Worm (Caenorhabditis elegans) whole organism, L1 larva: ENCODE measurements around the gene B0495.9.

ENCODE experiments used
- ama-1 ChIP-seq: fragments of 150-350 bp; optimal IDR thresholded peaks from 2 replicates; lab custom pipeline; 2014
- ceh-82 ChIP-seq, 3 experiments: fragments of 150-350 bp in 1 of 3; sonication (generic microtip) in 2 of 3; optimal IDR thresholded peaks; 2 replicates each; lab custom pipeline; 2014 to 2017; ENCODE audit warnings: missing biosample characterization in 3 of 3, missing genetic modification characterization in 3 of 3
- mdl-1 ChIP-seq, 2 experiments: fragments of 150-350 bp; optimal IDR thresholded peaks; 2 replicates each; lab custom pipeline; 2014 to 2017; ENCODE audit warnings: missing biosample characterization in 2 of 2, missing genetic modification characterization in 2 of 2, inconsistent platforms in 1 of 2
- sox-4 ChIP-seq: sonication (generic microtip); optimal IDR thresholded peaks from 2 replicates; lab custom pipeline; 2016; ENCODE audit warnings: missing genetic modification characterization, missing compliant biosample characterization
- unc-62 ChIP-seq: fragments of 150-350 bp; optimal IDR thresholded peaks from 2 replicates; lab custom pipeline; 2014; ENCODE audit warnings: missing biosample characterization, missing genetic modification reagents, missing genetic modification characterization
- zag-1 ChIP-seq: fragments of 150-350 bp; optimal IDR thresholded peaks from 2 replicates; lab custom pipeline; 2014; ENCODE audit warnings: missing biosample characterization, missing genetic modification characterization

- TF ChIP-seq sox-4 (tag; lab: Kevin White, UChicago) (no peak), mdl-1 (tag; optimal IDR thresholded peaks at IDR 0.05; lab: Kevin White, UChicago) (no peak), ama-1 (no peak), zag-1 (no peak), ceh-82 (tag; optimal IDR thresholded peaks at IDR 0.05; lab: Kevin White, UChicago) (no peak), unc-62 (GFP tag; lab: Kevin White, UChicago) (no peak)
Observed at ce11 chrII:7675752-7676151, 32.8 kb downstream of the B0495.9 start.
